Fruit fly (Drosophila melanogaster): ENCODE measurements around the gene CG4238.

Gene CG4238

DNA sequence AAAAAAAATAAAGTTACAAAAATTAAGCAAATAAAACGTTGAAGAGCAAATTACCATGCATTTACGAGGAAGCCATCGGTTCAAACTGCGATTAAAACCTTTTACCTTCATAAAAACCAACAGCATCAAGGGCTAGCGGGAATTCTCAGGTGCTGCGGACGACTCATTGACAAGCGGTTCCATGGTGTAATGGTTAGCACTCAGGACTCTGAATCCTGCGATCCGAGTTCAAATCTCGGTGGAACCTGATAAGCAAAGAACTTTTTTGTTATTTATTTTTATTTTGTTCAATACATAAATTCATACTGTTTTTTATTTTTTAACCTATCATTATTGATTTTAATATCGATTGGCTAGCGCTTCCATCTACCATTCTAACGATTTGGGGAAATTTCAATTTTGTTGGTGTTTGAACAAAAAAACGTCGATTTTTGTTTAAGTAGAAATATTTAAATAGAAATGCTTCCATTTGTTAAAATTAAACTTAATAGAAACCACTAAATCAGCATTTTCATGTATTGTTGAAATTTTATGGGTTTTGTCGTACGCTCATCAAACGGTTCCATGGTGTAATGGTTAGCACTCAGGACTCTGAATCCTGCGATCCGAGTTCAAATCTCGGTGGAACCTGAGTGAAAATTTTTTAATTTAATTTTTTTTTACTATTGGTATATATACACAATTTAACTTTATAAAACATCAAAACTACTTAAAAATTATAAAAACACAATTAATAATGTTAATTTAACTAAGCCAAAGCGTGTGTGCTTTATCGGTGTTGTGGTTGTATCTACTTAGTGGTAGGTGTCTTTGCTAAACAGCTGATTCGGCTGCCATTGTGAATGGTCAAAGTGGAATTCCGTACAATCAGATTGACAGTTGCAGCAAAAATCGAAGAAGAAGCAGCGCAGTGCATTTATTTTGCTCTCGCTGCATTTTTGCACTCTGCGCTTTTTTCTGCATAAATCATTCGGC, at the start of gene CG4238:
Gene CG4238 (plus strand): TSS at position 880 of the 975 bp plus-strand sequence.
- TF ChIP-seq noc (tag; optimal IDR thresholded peaks at IDR 0.05): no peak

DNA sequence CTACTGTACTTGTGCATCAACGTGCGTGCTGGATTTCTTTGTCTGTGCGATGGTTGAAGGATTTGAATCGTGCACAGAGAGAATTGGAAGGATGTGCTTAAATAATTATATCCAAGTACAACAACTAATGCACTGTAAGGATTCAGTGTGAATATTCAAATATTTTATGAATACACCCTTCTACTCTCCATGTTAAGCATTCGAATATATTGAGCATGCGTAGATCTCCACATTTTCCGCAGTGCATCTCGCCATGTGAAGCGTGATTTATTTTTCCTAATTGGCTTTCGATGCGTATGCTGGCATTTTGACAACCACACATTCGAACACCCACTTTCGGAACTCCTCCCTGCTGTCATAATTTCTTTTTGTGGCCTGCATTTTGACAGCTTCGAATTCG, 49.6 kb upstream of the CG4238 start:
- no peak for TF ChIP-seq noc (tag; optimal IDR thresholded peaks at IDR 0.05)

DNA sequence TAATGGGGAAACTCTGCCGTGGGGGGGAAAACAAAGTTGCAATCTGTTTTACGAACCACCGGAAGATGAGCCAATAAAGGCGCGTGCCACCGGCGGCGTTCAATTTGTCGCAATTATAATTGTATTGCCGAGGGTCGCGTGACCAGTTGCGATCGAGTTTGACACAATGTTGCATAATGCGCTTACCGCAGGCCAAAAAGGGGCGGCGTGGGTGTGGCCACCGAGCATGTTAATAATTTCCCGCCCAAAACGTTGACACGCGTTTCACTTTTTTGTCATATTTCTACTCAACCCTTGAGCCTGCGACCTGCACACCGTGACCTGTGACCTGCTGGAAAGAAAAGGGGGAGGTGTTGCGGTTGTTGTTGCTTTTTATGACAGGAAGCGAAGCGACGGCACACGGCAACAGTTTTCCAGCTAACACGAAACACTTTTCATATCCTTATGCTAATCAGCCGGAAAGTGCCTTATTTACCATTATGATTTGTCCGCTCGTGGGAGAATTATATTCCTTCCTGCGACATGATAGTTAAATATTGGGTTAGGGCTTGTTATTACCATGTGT, 47.6 kb upstream of the CG4238 start:
- TF ChIP-seq noc (tag; optimal IDR thresholded peaks at IDR 0.05): no peak

- TF ChIP-seq noc (tag; optimal IDR thresholded peaks at IDR 0.05): no peak
Observed at dm6 chr2L:1967301-1967700, 42.4 kb upstream of the CG4238 start.

DNA sequence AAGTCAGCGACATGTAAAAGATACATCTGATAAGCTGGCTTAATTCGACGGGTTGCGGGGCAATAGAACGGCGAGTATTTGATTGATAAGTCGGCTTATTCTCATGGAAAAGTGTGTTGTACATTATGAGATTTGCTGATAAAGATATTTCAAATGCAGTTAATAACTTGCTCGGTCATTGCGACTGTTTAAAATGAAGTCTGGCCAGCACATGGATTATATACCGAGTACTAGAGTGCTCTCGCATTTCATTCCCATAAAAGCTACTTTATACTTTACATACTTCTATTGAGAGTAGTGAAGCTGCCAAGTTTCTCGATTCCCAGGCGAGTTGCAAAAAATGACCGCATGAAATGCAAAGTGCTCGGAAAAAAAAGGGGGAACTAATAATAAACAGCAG, 41.8 kb upstream of the CG4238 start:
- TF ChIP-seq noc (tag; optimal IDR thresholded peaks at IDR 0.05): no peak

- no peak for TF ChIP-seq noc (tag; optimal IDR thresholded peaks at IDR 0.05)
Observed at dm6 chr2L:1970312-1970929, 39.2 kb upstream of the CG4238 start, which contains the start of gene erm. Gene erm, minus strand, starts transcription at chr2L:1970362.

dm6 chr2L:1972450-1973119, 37.1 kb upstream of the CG4238 start:
- TF ChIP-seq noc (tag; optimal IDR thresholded peaks at IDR 0.05): no peak

dm6 chr2L:1973957-1974356, 35.7 kb upstream of the CG4238 start, which contains the start of gene Der-1:
Gene Der-1, plus strand, starts transcription at chr2L:1973957.
- TF ChIP-seq noc (tag; optimal IDR thresholded peaks at IDR 0.05): no peak

dm6 chr2L:1975473-1975872, 34.2 kb upstream of the CG4238 start:
- TF ChIP-seq noc (tag; optimal IDR thresholded peaks at IDR 0.05): no peak

DNA sequence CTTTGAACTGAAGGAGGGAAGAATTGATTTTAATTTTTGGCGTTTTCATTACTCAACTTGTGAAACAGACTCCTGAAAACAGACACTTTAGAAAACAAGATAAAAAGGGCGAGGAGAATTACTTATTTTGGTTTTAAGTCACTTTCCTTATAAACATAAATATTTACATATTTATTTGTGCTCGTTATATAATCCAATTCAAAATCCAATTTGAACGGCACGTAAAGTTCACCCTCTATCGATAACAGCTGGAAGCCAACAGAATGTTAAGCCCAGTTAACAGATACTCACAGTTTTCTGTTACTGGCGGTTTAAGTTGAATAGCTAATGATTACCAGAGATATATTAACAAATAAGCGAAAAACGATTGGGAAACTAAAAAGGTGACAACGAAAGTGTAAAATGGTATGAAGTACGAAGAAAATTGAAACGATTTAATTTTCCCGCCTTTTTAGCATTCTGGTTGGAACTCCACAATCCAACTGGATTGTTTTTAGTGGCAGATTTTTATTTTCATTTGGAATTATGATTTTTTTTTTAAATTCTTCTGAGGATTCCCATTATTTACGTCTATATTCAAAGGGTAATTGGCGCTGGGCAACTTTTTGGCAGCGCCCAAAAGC, 30.4 kb upstream of the CG4238 start:
- no peak for TF ChIP-seq noc (tag; optimal IDR thresholded peaks at IDR 0.05)

DNA sequence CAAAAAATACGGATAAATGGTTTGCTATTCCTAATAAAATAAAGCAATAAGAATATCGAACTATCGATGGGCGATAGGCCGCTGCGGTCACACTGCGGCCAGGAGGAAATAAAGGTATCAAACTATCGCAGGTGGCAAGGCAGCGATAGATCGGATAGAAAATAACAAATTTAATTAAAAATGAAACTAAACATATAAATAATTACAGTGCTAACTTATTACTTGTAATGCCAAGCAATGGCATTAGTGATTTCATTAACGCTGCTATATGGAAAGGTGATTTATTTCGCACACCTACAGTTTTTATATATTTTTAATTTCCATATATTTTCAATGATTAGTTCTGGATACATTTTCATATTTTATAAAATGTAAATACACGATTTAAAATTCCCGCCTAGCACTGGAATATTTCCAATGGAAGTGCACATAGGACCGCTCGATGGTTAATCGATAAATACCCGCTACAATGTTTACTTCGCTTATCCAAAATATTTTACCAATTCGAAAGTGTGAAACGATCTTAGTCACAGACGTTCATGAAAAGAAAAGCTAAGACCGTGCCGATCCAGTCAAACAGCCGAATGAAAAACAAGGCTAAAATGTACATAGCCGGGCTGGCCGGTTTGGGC, 28.8 kb upstream of the CG4238 start, which contains the start of the genes CG15356 and CG15362:
Gene CG15356 (minus strand): TSS at position 48 of the 632 bp plus-strand sequence.
Gene CG15362 (plus strand): TSS at position 469 of the 632 bp plus-strand sequence.
- TF ChIP-seq noc (tag; optimal IDR thresholded peaks at IDR 0.05): no peak

DNA sequence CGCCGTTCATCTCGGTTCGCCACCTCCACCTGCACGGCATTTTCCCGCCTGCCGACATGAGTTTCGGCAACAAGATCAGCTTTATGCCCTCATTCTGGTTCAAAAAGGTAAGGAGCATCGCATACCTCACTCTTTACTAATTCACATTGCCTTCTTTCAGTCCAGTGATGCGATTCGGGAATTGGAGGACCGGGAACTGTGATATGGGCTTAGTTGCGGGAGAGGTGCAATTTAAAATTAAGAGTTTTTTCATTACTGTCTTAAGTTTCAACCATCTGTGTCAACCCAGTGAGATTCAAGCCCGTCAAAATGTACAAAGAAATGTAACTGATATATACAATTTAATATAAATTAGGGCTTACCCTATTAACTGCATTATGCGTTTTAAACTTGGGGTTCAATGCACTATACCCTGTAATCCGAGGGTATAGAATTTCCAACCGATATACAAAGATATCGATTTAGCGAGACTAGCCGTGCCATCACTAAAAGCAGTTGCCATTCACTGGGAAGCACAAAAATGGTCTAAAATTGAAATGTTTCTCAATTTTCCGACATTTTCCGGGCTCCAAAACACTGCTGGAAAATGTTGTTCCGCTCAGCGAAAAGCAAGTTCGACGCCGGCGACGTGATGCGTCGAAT, 27.8 kb upstream of the CG4238 start, which contains the start of gene CG7289:
Gene CG7289 (plus strand): TSS at position 492 of the 642 bp plus-strand sequence.
- no peak for TF ChIP-seq noc (tag; optimal IDR thresholded peaks at IDR 0.05)

DNA sequence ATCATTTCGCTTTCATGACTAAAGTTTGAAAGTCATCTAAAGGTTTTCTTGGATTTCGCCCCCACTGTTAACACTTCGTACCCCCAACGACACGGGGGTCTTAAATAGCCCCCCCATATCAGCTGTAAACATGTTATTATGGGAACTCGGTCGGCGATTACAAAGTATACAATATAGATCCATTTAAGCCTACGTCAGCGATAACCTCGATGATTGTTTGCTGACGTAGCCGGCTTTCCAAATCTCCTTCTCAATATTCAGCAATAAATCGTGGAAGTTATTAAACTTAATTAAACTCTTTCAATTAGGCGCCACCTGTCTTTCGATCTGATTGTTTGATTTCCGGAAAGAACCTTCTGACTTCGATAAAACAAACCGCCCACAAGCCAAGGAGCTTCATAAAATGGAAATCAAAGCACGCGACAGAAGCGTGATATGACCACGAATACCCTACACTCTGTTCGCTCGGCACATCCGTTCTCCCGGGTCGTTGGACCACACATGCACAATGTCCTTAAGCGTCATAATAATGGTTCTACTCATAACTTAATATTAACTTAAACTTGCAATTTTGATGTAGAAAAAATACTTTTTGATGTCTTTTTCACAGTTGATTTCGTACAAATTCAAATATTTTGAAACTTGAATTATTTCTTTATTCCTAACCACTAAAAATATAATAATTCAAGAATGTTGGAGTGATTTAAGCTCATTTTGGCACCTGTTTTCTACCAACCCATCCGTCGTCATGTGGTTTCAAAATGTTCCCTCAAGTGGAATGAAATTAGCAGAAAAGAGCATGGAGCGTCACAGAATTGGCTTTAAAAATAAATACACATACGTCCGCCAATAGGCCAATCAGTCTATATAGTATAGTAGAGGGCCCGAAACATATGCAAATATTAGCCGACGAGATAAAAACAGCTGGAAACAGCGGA, 23.0 kb upstream of the CG4238 start:
- peak; percentile 82 for TF ChIP-seq noc (tag; optimal IDR thresholded peaks at IDR 0.05)
